Worm (Caenorhabditis elegans): ENCODE results near the gene ins-7.

ins-7 gene

DNA sequence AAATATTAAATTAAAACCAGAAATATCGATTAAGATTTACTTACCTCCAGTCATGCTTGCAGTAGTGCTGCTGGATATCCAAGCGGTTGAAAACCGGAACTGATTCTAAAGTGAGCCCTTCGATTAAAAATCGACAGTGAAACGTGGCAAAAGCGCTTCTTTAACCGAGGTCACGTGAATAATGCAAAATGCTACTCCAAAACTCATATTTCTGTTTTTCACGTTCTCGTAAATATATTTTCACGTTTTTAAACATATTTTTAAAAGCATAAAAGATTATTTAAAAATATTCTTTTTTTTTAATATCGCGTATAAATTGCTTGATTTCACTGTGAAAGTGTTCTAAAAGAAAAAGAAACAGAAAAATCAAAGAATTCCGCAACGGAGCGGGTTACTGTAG lies 26.6 kb upstream of the ins-7 start, which contains the start of gene ant-1.3:
TSS of gene ant-1.3 (minus strand) at position 101 of the 400 bp plus-strand sequence.
- TF ChIP-seq xnd-1 (tag; optimal IDR thresholded peaks at IDR 0.05) (no peak), madf-6 (GFP tag; IDR thresholded peaks at IDR 0.05) (no peak), ztf-6 (GFP tag; IDR thresholded peaks at IDR 0.05) (no peak), lin-26 (GFP tag; IDR thresholded peaks at IDR 0.05) (no peak), lsy-27 (tag; optimal IDR thresholded peaks at IDR 0.05; ENCODE audit: borderline replicate concordance, insufficient read depth) (no peak)

- TF ChIP-seq C17E4.6 (GFP tag; IDR thresholded peaks at IDR 0.05) (no peak), fkh-3 (tag; optimal IDR thresholded peaks at IDR 0.05) (no peak), lir-1 (GFP tag; conservative IDR thresholded peaks at IDR 0.05) (no peak), dox-1 (GFP tag; IDR thresholded peaks at IDR 0.05) (no peak), lsl-1 (GFP tag; optimal IDR thresholded peaks at IDR 0.05) (peak; percentile 73)
Measured at ce11 chrIV:9706704-9707197, 24.1 kb upstream of the ins-7 start, which contains the start of the genes dcaf-1 and dph-3. dcaf-1 (minus strand) TSS chrIV:9706723. dph-3 (plus strand) TSS chrIV:9707147.

DNA sequence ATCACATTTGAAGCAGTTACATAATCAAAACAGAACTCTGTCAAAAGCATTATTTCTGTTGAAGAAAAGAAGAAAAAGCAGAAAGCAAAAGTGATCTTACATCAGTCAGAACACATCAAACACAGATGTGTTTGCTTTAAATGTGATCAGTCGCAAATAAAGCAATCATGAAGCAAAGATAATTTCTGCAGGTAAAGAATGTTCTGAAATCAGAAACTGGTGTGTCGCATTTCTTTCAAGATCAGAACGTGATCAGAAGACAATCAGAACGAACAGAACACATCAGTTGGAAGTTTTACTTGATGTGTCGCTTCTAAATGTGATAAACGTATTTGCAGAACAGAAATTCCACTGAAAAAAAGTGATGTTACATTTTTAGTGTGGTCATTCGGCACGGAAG lies 16.4 kb upstream of the ins-7 start:
- TF ChIP-seq nhr-179 (tag; optimal IDR thresholded peaks at IDR 0.05) (no peak), ztf-25 (GFP tag; IDR thresholded peaks at IDR 0.05) (no peak), nhr-80 (tag; optimal IDR thresholded peaks at IDR 0.05) (peak; percentile 62), snpc-4 (GFP tag; optimal IDR thresholded peaks at IDR 0.05) (no peak), snpc-4 (tag; optimal IDR thresholded peaks at IDR 0.05) (no peak), rec-8 (tag; optimal IDR thresholded peaks at IDR 0.05) (no peak), nhr-27 (tag; optimal IDR thresholded peaks at IDR 0.05) (no peak)

DNA sequence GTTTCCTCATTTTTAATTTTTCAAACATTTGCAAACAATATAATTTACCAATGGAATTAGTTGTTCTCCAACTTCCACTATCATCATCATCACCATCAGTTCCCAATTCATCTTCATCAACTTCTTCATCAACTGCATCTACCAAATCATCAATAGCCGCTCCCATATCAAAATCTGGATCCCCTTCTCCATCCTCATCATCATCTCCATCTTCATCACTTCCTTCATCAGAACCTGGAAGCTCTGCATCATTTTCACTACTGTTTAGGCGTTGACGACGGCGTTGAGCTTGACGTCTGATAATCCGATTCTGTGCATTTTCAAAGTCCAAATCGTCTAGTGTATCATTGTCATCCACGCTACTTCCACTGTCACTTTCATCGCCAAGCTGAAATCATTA lies 15.2 kb upstream of the ins-7 start:
- TF ChIP-seq tlf-1 (GFP tag; optimal IDR thresholded peaks at IDR 0.05): no peak
- no peak for TF ChIP-seq mcd-1 (GFP tag; IDR thresholded peaks at IDR 0.05)
- no peak for TF ChIP-seq akir-1 (GFP tag; optimal IDR thresholded peaks at IDR 0.05)
- no peak for TF ChIP-seq nfyb-1 (GFP tag; IDR thresholded peaks at IDR 0.05)

ce11 chrIV:9696513-9696912 lies 13.9 kb upstream of the ins-7 start:
- TF ChIP-seq madf-6 (GFP tag; IDR thresholded peaks at IDR 0.05) (peak; percentile 32; the same call in 1 of the 2 replicates), ceh-40 (GFP tag; IDR thresholded peaks at IDR 0.05) (no peak), let-607 (tag; optimal IDR thresholded peaks at IDR 0.05) (no peak), F10E7.11 (tag; optimal IDR thresholded peaks at IDR 0.05) (no peak), nhr-120 (GFP tag; IDR thresholded peaks at IDR 0.05) (no peak), ceh-58 (GFP tag; IDR thresholded peaks at IDR 0.05) (no peak), hrde-1 (tag; optimal IDR thresholded peaks at IDR 0.05; ENCODE audit: borderline replicate concordance) (peak; percentile 42), pbrm-1 (GFP tag; IDR thresholded peaks at IDR 0.05) (no peak)

ce11 chrIV:9692874-9693273 lies 10.2 kb upstream of the ins-7 start, which contains the start of gene twk-9:
twk-9 (plus strand) TSS chrIV:9693174.
- TF ChIP-seq sptf-2 (GFP tag; optimal IDR thresholded peaks at IDR 0.05): no peak
- TF ChIP-seq lsy-27 (tag; optimal IDR thresholded peaks at IDR 0.05; ENCODE audit: borderline replicate concordance, insufficient read depth): no peak
- TF ChIP-seq madf-3 (GFP tag; IDR thresholded peaks at IDR 0.05): no peak
- TF ChIP-seq akir-1 (GFP tag; optimal IDR thresholded peaks at IDR 0.05): no peak
- TF ChIP-seq snpc-4 (GFP tag; optimal IDR thresholded peaks at IDR 0.05): no peak
- TF ChIP-seq snpc-4 (tag; optimal IDR thresholded peaks at IDR 0.05): no peak
- no peak for TF ChIP-seq pbrm-1 (GFP tag; IDR thresholded peaks at IDR 0.05)
- no peak for TF ChIP-seq zim-3 (tag; optimal IDR thresholded peaks at IDR 0.05)
- TF ChIP-seq B0261.1 (tag; optimal IDR thresholded peaks at IDR 0.05): no peak
- TF ChIP-seq pha-4 (tag; optimal IDR thresholded peaks at IDR 0.05): no peak
- TF ChIP-seq F57C9.4 (tag; optimal IDR thresholded peaks at IDR 0.05): no peak
- no peak for TF ChIP-seq snpc-1.3 (tag; optimal IDR thresholded peaks at IDR 0.05; ENCODE audit: insufficient read depth)
- no peak for TF ChIP-seq dpl-1 (GFP tag; optimal IDR thresholded peaks at IDR 0.05)
- no peak for TF ChIP-seq nhr-179 (tag; optimal IDR thresholded peaks at IDR 0.05)

Data from whole organism, young adult.